Worm (Caenorhabditis elegans) whole organism, L2 larva: Measurements from ENCODE around the gene tam-1.

Source experiments
- C34F6.9 ChIP-seq: fragments of 150-350 bp; optimal IDR thresholded peaks from 2 replicates; lab custom pipeline; 2014; ENCODE audit warnings: missing biosample characterization, missing genetic modification characterization
- F13H6.1 ChIP-seq: sonication (generic microtip); optimal IDR thresholded peaks from 2 replicates; lab custom pipeline; 2016; ENCODE audit warnings: missing genetic modification characterization, missing compliant biosample characterization
- Y55F3AM.14 ChIP-seq: fragments of 200-800 bp; sonication (Bioruptor generic); optimal IDR thresholded peaks from 2 replicates; lab custom pipeline; 2018; ENCODE audit warnings: mild to moderate bottlenecking, missing genetic modification characterization, missing compliant biosample characterization
- aly-2 ChIP-seq: fragments of 150-350 bp; optimal IDR thresholded peaks from 2 replicates; lab custom pipeline; 2014; ENCODE audit warnings: missing biosample characterization, missing genetic modification characterization
- ceh-82 ChIP-seq: fragments of 150-350 bp; optimal IDR thresholded peaks from 2 replicates; lab custom pipeline; 2014; ENCODE audit warnings: missing biosample characterization, missing genetic modification characterization
- crh-2 ChIP-seq: sonication (generic microtip); optimal IDR thresholded peaks from 2 replicates; lab custom pipeline; 2017; ENCODE audit warnings: missing biosample characterization, missing genetic modification characterization
- dmd-4 ChIP-seq: sonication (generic microtip); optimal IDR thresholded peaks from 2 replicates; lab custom pipeline; 2017; ENCODE audit warnings: missing biosample characterization, missing genetic modification characterization
- egl-27 ChIP-seq: sonication (generic microtip); optimal IDR thresholded peaks from 3 replicates; lab custom pipeline; 2017; ENCODE audit warnings: missing biosample characterization, missing genetic modification reagents, missing genetic modification characterization
- elt-1 ChIP-seq: fragments of 150-350 bp; optimal IDR thresholded peaks from 2 replicates; lab custom pipeline; 2014; ENCODE audit warnings: missing biosample characterization, missing genetic modification characterization
- fos-1 ChIP-seq: fragments of 150-350 bp; optimal IDR thresholded peaks from 2 replicates; lab custom pipeline; 2014; ENCODE audit warnings: missing biosample characterization, missing genetic modification characterization
- lin-13 ChIP-seq: fragments of 150-350 bp; optimal IDR thresholded peaks from 2 replicates; lab custom pipeline; 2014; ENCODE audit warnings: missing biosample characterization, missing genetic modification reagents, missing genetic modification characterization
- lin-39 ChIP-seq: fragments of 150-350 bp; optimal IDR thresholded peaks from 2 replicates; lab custom pipeline; 2014; ENCODE audit warnings: missing biosample characterization, missing genetic modification reagents, missing genetic modification characterization
- mab-5 ChIP-seq: fragments of 150-350 bp; optimal IDR thresholded peaks from 2 replicates; lab custom pipeline; 2014; ENCODE audit warnings: missing biosample characterization, missing genetic modification characterization
- mbf-1 ChIP-seq: sonication (generic microtip); optimal IDR thresholded peaks from 2 replicates; lab custom pipeline; 2017; ENCODE audit warnings: missing biosample characterization, missing genetic modification characterization
- mdl-1 ChIP-seq, 2 experiments: fragments of 150-350 bp in 1 of 2; sonication (generic microtip) in 1 of 2; optimal IDR thresholded peaks; 2 replicates each; lab custom pipeline; 2017; ENCODE audit warnings: missing biosample characterization in 2 of 2, missing genetic modification characterization in 2 of 2
- nhr-10 ChIP-seq: sonication (generic microtip); optimal IDR thresholded peaks from 2 replicates; lab custom pipeline; 2017; ENCODE audit warnings: missing biosample characterization, missing genetic modification characterization
- nhr-12 ChIP-seq: fragments of 150-350 bp; optimal IDR thresholded peaks from 2 replicates; lab custom pipeline; 2014; ENCODE audit warnings: missing biosample characterization, missing genetic modification characterization
- nhr-129 ChIP-seq: fragments of 150-350 bp; optimal IDR thresholded peaks from 2 replicates; lab custom pipeline; 2014; ENCODE audit warnings: missing biosample characterization, missing genetic modification characterization
- nhr-21 ChIP-seq: fragments of 150-350 bp; optimal IDR thresholded peaks from 2 replicates; lab custom pipeline; 2014; ENCODE audit warnings: missing biosample characterization, missing genetic modification characterization
- nhr-23 ChIP-seq: fragments of 150-350 bp; optimal IDR thresholded peaks from 2 replicates; lab custom pipeline; 2014; ENCODE audit warnings: missing biosample characterization, missing genetic modification reagents, missing genetic modification characterization
- nhr-237 ChIP-seq: fragments of 150-350 bp; optimal IDR thresholded peaks from 2 replicates; lab custom pipeline; 2014; ENCODE audit warnings: missing biosample characterization, missing genetic modification characterization
- nhr-6 ChIP-seq: fragments of 150-350 bp; optimal IDR thresholded peaks from 2 replicates; lab custom pipeline; 2014; ENCODE audit warnings: missing biosample characterization, missing genetic modification characterization
- nhr-77 ChIP-seq: fragments of 150-350 bp; optimal IDR thresholded peaks from 2 replicates; lab custom pipeline; 2014; ENCODE audit warnings: missing biosample characterization, missing genetic modification characterization
- peb-1 ChIP-seq: fragments of 150-350 bp; optimal IDR thresholded peaks from 2 replicates; lab custom pipeline; 2014; ENCODE audit warnings: missing biosample characterization, missing genetic modification characterization
- sem-4 ChIP-seq: fragments of 150-350 bp; optimal IDR thresholded peaks from 2 replicates; lab custom pipeline; 2014; ENCODE audit warnings: missing biosample characterization, missing genetic modification reagents, missing genetic modification characterization
- skn-1 ChIP-seq: sonication (generic microtip); optimal IDR thresholded peaks from 2 replicates; lab custom pipeline; 2017; ENCODE audit warnings: missing biosample characterization, missing genetic modification characterization
- sma-3 ChIP-seq: sonication (generic microtip); optimal IDR thresholded peaks from 2 replicates; lab custom pipeline; 2016; ENCODE audit warnings: missing genetic modification reagents, missing genetic modification characterization, missing compliant biosample characterization
- sma-9 ChIP-seq, 2 experiments: fragments of 150-350 bp in 1 of 2; sonication (generic microtip) in 1 of 2; optimal IDR thresholded peaks; 2 replicates each; lab custom pipeline; 2014 to 2016; ENCODE audit warnings: missing genetic modification characterization in 2 of 2, mild to moderate bottlenecking in 1 of 2, missing biosample characterization in 1 of 2, missing compliant biosample characterization in 1 of 2, missing genetic modification reagents in 1 of 2, moderate library complexity in 1 of 2
- snpc-4 ChIP-seq: fragments of 150-350 bp; optimal IDR thresholded peaks from 2 replicates; lab custom pipeline; 2014; ENCODE audit warnings: missing biosample characterization, missing genetic modification characterization
- unc-55 ChIP-seq: fragments of 150-350 bp; sonication (generic microtip); optimal IDR thresholded peaks from 3 replicates; lab custom pipeline; 2014; ENCODE audit warnings: missing biosample characterization, missing genetic modification reagents, missing genetic modification characterization
- unc-62 ChIP-seq: fragments of 150-350 bp; optimal IDR thresholded peaks from 2 replicates; lab custom pipeline; 2014; ENCODE audit warnings: missing biosample characterization, missing genetic modification reagents, missing genetic modification characterization
- zag-1 ChIP-seq: fragments of 150-350 bp; optimal IDR thresholded peaks from 2 replicates; lab custom pipeline; 2014; ENCODE audit warnings: missing biosample characterization, missing genetic modification characterization
- ztf-1 ChIP-seq: fragments of 200-800 bp; sonication (Bioruptor generic); conservative IDR thresholded peaks from 2 replicates; pipeline ENCODE4 v1.3.6; 2022; ENCODE audit warnings: missing genetic modification characterization, missing compliant biosample characterization
- ztf-4 ChIP-seq: fragments of 150-350 bp; optimal IDR thresholded peaks from 2 replicates; lab custom pipeline; 2014; ENCODE audit warnings: missing biosample characterization, missing genetic modification characterization

Gene tam-1

ce11 chrV:4965790-4966189 lies 2.9 kb upstream of the tam-1 start:
- TF ChIP-seq sma-9 (GFP tag; optimal IDR thresholded peaks at IDR 0.05; lab: Kevin White, UChicago): peak; percentile 26
- TF ChIP-seq sma-9 (tag; optimal IDR thresholded peaks at IDR 0.05; lab: Kevin White, UChicago): no peak
- TF ChIP-seq ceh-82 (tag; lab: Kevin White, UChicago): no peak

ce11 chrV:4964671-4965420 lies 1.9 kb upstream of the tam-1 start:
- TF ChIP-seq egl-27 (tag; lab: Kevin White, UChicago): no peak
- no peak for TF ChIP-seq ztf-4 (tag; lab: Kevin White, UChicago)
- TF ChIP-seq peb-1 (tag; lab: Kevin White, UChicago): no peak
- no peak for TF ChIP-seq snpc-4 (tag; lab: Kevin White, UChicago)
- no peak for TF ChIP-seq aly-2 (tag; lab: Kevin White, UChicago)
- TF ChIP-seq nhr-23 (tag; lab: Kevin White, UChicago): no peak
- no peak for TF ChIP-seq nhr-21 (tag; lab: Kevin White, UChicago)
- no peak for TF ChIP-seq ztf-1 (GFP tag; lab: Robert Waterston, UW)
- TF ChIP-seq skn-1: peak; percentile 33
- peak; percentile 38 for TF ChIP-seq crh-2 (tag; lab: Kevin White, UChicago)
- no peak for TF ChIP-seq mab-5
- peak; percentile 57 for TF ChIP-seq fos-1
- TF ChIP-seq dmd-4 (tag; lab: Kevin White, UChicago): no peak
- peak; percentile 48 for TF ChIP-seq nhr-129 (tag; lab: Kevin White, UChicago)
- TF ChIP-seq sem-4 (tag; lab: Kevin White, UChicago): no peak
- no peak for TF ChIP-seq ceh-82 (tag; lab: Kevin White, UChicago)
- no peak for TF ChIP-seq C34F6.9 (tag; lab: Kevin White, UChicago)
- TF ChIP-seq nhr-77 (tag; lab: Kevin White, UChicago): no peak
- TF ChIP-seq F13H6.1 (tag; lab: Kevin White, UChicago): no peak
- peak; percentile 48 for TF ChIP-seq sma-9 (GFP tag; optimal IDR thresholded peaks at IDR 0.05; lab: Kevin White, UChicago)
- TF ChIP-seq sma-9 (tag; optimal IDR thresholded peaks at IDR 0.05; lab: Kevin White, UChicago): no peak
- TF ChIP-seq lin-39 (tag; lab: Kevin White, UChicago): no peak
- TF ChIP-seq, all 48 proteins: peak for 5

ce11 chrV:4964020-4964635 lies 1.2 kb upstream of the tam-1 start:
- TF ChIP-seq aly-2 (tag; lab: Kevin White, UChicago) (no peak), unc-55 (GFP tag; lab: Kevin White, UChicago) (peak; percentile 22), lin-13 (GFP tag; lab: Kevin White, UChicago) (no peak), Y55F3AM.14 (GFP tag; lab: Kevin White, UChicago) (peak; percentile 9), ztf-1 (GFP tag; lab: Robert Waterston, UW) (no peak), egl-27 (tag; lab: Kevin White, UChicago) (no peak)

- TF ChIP-seq aly-2 (tag; lab: Kevin White, UChicago) (no peak), mdl-1 (tag; optimal IDR thresholded peaks at IDR 0.05; lab: Kevin White, UChicago) (no peak), unc-55 (GFP tag; lab: Kevin White, UChicago) (no peak), lin-39 (tag; lab: Kevin White, UChicago) (no peak)
Observed at ce11 chrV:4963606-4964005, 704 bp upstream of the tam-1 start.

- TF ChIP-seq unc-62 (no peak), unc-55 (GFP tag; lab: Kevin White, UChicago) (no peak), sma-9 (GFP tag; optimal IDR thresholded peaks at IDR 0.05; lab: Kevin White, UChicago) (no peak), sma-9 (tag; optimal IDR thresholded peaks at IDR 0.05; lab: Kevin White, UChicago) (no peak), C34F6.9 (tag; lab: Kevin White, UChicago) (no peak), nhr-21 (tag; lab: Kevin White, UChicago) (no peak), zag-1 (tag; lab: Kevin White, UChicago) (no peak), Y55F3AM.14 (GFP tag; lab: Kevin White, UChicago) (no peak), nhr-12 (tag; lab: Kevin White, UChicago) (no peak), nhr-10 (tag; lab: Kevin White, UChicago) (no peak), nhr-129 (tag; lab: Kevin White, UChicago) (no peak), egl-27 (tag; lab: Kevin White, UChicago) (no peak), nhr-237 (tag; lab: Kevin White, UChicago) (no peak), nhr-6 (tag; lab: Kevin White, UChicago) (no peak), ztf-1 (GFP tag; lab: Robert Waterston, UW) (no peak), aly-2 (tag; lab: Kevin White, UChicago) (no peak), ztf-4 (tag; lab: Kevin White, UChicago) (no peak), elt-1 (no peak), F13H6.1 (tag; lab: Kevin White, UChicago) (no peak), sma-3 (GFP tag; lab: Kevin White, UChicago) (no peak), mbf-1 (tag; lab: Kevin White, UChicago) (no peak)
Observed at ce11 chrV:4960686-4961085, 2.2 kb downstream of the tam-1 start.
